Worm (Caenorhabditis elegans) whole organism, L3 larva: ENCODE measurements around the gene rpc-11.

ENCODE experiments used
- R02D3.7 ChIP-seq: fragments of 150-350 bp; optimal IDR thresholded peaks from 2 replicates; lab custom pipeline; 2014; ENCODE audit warnings: missing biosample characterization, missing genetic modification characterization
- ZK546.5 ChIP-seq: sonication (generic microtip); optimal IDR thresholded peaks from 2 replicates; lab custom pipeline; 2017; ENCODE audit warnings: missing biosample characterization, missing genetic modification characterization
- aly-2 ChIP-seq: fragments of 150-350 bp; optimal IDR thresholded peaks from 2 replicates; lab custom pipeline; 2014; ENCODE audit warnings: missing biosample characterization, missing genetic modification characterization
- ceh-16 ChIP-seq: sonication (generic microtip); optimal IDR thresholded peaks from 2 replicates; lab custom pipeline; 2017; ENCODE audit warnings: missing biosample characterization, missing genetic modification characterization
- ceh-28 ChIP-seq: fragments of 150-350 bp; optimal IDR thresholded peaks from 2 replicates; lab custom pipeline; 2014; ENCODE audit warnings: missing biosample characterization, missing genetic modification reagents, missing genetic modification characterization
- ceh-82 ChIP-seq: fragments of 150-350 bp; optimal IDR thresholded peaks from 2 replicates; lab custom pipeline; 2014; ENCODE audit warnings: missing biosample characterization, missing genetic modification characterization
- ceh-9 ChIP-seq: sonication (generic microtip); optimal IDR thresholded peaks from 2 replicates; lab custom pipeline; 2018; ENCODE audit warnings: missing biosample characterization, missing genetic modification characterization
- egl-5 ChIP-seq: fragments of 150-350 bp; optimal IDR thresholded peaks from 2 replicates; lab custom pipeline; 2017; ENCODE audit warnings: missing biosample characterization, missing genetic modification reagents, missing genetic modification characterization, inconsistent platforms
- elt-1 ChIP-seq: fragments of 150-350 bp; optimal IDR thresholded peaks from 2 replicates; lab custom pipeline; 2014; ENCODE audit warnings: missing biosample characterization, missing genetic modification characterization
- elt-2 ChIP-seq: sonication (generic microtip); optimal IDR thresholded peaks from 2 replicates; lab custom pipeline; 2016; ENCODE audit warnings: missing genetic modification reagents, mild to moderate bottlenecking, missing genetic modification characterization, missing compliant biosample characterization
- elt-3 ChIP-seq, 3 experiments: fragments of 150-350 bp in 1 of 3; sonication (generic microtip) in 2 of 3; optimal IDR thresholded peaks; 2 replicates in 2 of 3; 4 replicates in 1 of 3; lab custom pipeline; 2014 to 2017; ENCODE audit warnings: missing biosample characterization in 3 of 3, missing genetic modification characterization in 3 of 3
- eor-1 ChIP-seq, 2 experiments: fragments of 150-350 bp; optimal IDR thresholded peaks; 2 replicates each; lab custom pipeline; 2014 to 2018; ENCODE audit warnings: missing biosample characterization in 2 of 2, missing genetic modification characterization in 2 of 2
- fkh-2 ChIP-seq: fragments of 150-350 bp; optimal IDR thresholded peaks from 2 replicates; lab custom pipeline; 2014; ENCODE audit warnings: missing biosample characterization, missing genetic modification reagents, missing genetic modification characterization
- fos-1 ChIP-seq: fragments of 150-350 bp; optimal IDR thresholded peaks from 2 replicates; lab custom pipeline; 2014; ENCODE audit warnings: missing biosample characterization, missing genetic modification characterization
- jun-1 ChIP-seq: fragments of 150-350 bp; optimal IDR thresholded peaks from 2 replicates; lab custom pipeline; 2014; ENCODE audit warnings: missing biosample characterization, missing genetic modification reagents, missing genetic modification characterization
- lin-15B ChIP-seq: fragments of 150-350 bp; optimal IDR thresholded peaks from 2 replicates; lab custom pipeline; 2014; ENCODE audit warnings: missing biosample characterization, missing genetic modification characterization
- mml-1 ChIP-seq: fragments of 150-350 bp; sonication (generic microtip); optimal IDR thresholded peaks from 3 replicates; lab custom pipeline; 2014; ENCODE audit warnings: missing biosample characterization, missing genetic modification characterization
- nhr-11 ChIP-seq: fragments of 150-350 bp; optimal IDR thresholded peaks from 2 replicates; lab custom pipeline; 2014; ENCODE audit warnings: missing biosample characterization, missing genetic modification characterization
- nhr-23 ChIP-seq: fragments of 150-350 bp; optimal IDR thresholded peaks from 2 replicates; lab custom pipeline; 2014; ENCODE audit warnings: missing biosample characterization, missing genetic modification reagents, missing genetic modification characterization
- nhr-237 ChIP-seq: fragments of 150-350 bp; optimal IDR thresholded peaks from 2 replicates; lab custom pipeline; 2014; ENCODE audit warnings: missing biosample characterization, missing genetic modification characterization
- nhr-28 ChIP-seq: fragments of 150-350 bp; optimal IDR thresholded peaks from 2 replicates; lab custom pipeline; 2014; ENCODE audit warnings: missing biosample characterization, missing genetic modification characterization
- nhr-67 ChIP-seq: fragments of 150-350 bp; optimal IDR thresholded peaks from 2 replicates; lab custom pipeline; 2014; ENCODE audit warnings: missing biosample characterization, missing genetic modification characterization
- nhr-76 ChIP-seq: fragments of 150-350 bp; sonication (generic microtip); optimal IDR thresholded peaks from 5 replicates; lab custom pipeline; 2014; ENCODE audit warnings: missing biosample characterization, missing genetic modification characterization
- nhr-77 ChIP-seq: fragments of 150-350 bp; optimal IDR thresholded peaks from 2 replicates; lab custom pipeline; 2014; ENCODE audit warnings: missing biosample characterization, missing genetic modification characterization
- pha-4 ChIP-seq: fragments of 150-350 bp; optimal IDR thresholded peaks from 2 replicates; lab custom pipeline; 2014; ENCODE audit warnings: missing biosample characterization, missing genetic modification reagents, missing genetic modification characterization
- pqm-1 ChIP-seq: fragments of 150-350 bp; optimal IDR thresholded peaks from 2 replicates; lab custom pipeline; 2017; ENCODE audit warnings: missing biosample characterization, missing genetic modification characterization, inconsistent platforms
- sea-2 ChIP-seq: fragments of 150-350 bp; sonication (generic microtip); optimal IDR thresholded peaks from 4 replicates; lab custom pipeline; 2014; ENCODE audit warnings: missing biosample characterization, missing genetic modification reagents, missing genetic modification characterization
- snpc-4 ChIP-seq: fragments of 150-350 bp; optimal IDR thresholded peaks from 2 replicates; lab custom pipeline; 2014; ENCODE audit warnings: missing biosample characterization, missing genetic modification characterization
- tbx-2 ChIP-seq: sonication (generic microtip); optimal IDR thresholded peaks from 2 replicates; lab custom pipeline; 2016; ENCODE audit warnings: mild to moderate bottlenecking, missing genetic modification characterization, missing compliant biosample characterization
- unc-62 ChIP-seq: fragments of 150-350 bp; sonication (generic microtip); optimal IDR thresholded peaks from 4 replicates; lab custom pipeline; 2014; ENCODE audit warnings: missing biosample characterization, missing genetic modification reagents, missing genetic modification characterization

rpc-11 gene

DNA sequence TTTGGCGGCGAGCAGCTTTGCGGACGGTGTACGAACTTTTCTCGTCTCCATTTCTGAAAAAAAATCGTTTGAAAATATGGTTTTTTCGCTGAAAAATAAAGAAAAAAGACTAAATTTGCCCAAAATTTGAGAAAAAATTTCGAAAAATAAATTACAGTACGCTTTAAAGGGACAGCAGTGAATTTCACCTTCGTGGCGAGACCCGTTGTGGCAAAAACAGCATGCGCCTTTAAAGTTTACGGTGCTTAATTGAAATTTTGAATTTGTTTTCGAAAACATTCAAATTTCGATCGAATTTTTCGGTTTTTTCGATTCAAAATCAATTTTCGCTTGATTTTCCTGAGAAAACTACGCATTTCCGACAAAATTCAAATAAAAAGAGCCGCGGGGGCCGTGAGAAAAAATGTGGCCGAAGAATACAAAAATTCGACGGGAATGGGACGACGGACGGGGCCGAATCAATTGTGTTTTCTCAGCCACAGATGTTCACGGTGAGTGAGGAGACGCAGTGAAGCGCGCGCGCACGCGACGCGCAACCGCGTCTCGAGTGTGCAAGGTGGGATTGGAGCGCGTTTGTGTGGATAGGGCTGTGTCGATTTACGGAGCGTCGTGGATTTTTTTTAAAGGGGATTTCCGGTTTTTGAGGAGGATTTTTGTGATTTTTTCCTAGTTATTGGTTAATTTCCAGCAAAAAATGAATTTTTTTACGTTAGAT is 10.1 kb upstream of the rpc-11 start, which contains the start of gene Y77E11A.7 (continued):
- TF ChIP-seq elt-3 (tag; optimal IDR thresholded peaks at IDR 0.05; lab: Kevin White, UChicago): no peak
- TF ChIP-seq fkh-2 (tag; lab: Kevin White, UChicago): no peak
- peak; percentile 26 for TF ChIP-seq elt-1
- TF ChIP-seq pqm-1 (tag; lab: Kevin White, UChicago): peak; percentile 79
- TF ChIP-seq tbx-2 (tag; lab: Kevin White, UChicago): peak; percentile 17

DNA sequence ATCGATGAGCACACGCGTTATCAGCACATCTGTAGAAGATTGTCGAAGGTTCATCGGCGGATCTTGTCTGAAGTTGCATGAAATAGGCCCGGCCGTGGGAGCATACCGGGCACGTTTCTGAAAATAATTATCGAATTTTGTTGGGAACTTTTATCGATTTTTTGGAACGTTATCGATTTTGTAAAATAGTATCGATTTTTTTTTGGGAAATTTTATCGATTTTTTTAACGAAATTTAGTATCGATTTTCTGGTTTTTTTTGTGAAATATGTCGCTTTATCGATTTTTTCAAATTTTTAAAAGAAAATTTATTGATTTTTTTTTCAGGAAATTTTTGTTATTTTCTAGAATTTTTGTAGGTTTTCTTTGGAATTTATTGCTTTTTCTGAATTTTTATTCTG is 1.1 kb downstream of the rpc-11 start:
- TF ChIP-seq nhr-23: no peak
- peak; percentile 93 for TF ChIP-seq ceh-28 (tag; lab: Kevin White, UChicago)
- TF ChIP-seq, all 47 proteins: peak for 1

DNA sequence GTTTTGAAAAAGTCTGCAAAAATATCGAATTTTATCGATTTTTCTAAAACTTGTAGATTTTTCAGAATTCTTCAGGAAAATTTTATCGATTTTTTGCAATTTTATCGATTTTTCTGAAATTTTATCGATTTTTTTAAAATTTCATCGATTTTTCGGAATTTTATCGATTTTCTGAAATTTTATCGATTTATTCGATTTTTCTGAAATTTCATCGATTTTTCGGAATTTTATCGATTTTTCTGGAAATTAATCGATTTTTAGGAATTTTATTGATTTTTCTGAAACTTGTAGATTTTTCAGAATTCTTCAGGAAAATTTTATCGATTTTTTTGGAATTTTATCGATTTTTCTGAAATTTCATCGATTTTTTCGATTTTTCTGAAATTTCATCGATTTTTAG is 1.7 kb downstream of the rpc-11 start:
- peak; percentile 98 for TF ChIP-seq ceh-28 (tag; lab: Kevin White, UChicago)
- no peak for TF ChIP-seq nhr-67
- no peak for TF ChIP-seq tbx-2 (tag; lab: Kevin White, UChicago)
- TF ChIP-seq ceh-16 (tag; lab: Kevin White, UChicago): no peak
- no peak for TF ChIP-seq ceh-82 (tag; lab: Kevin White, UChicago)

DNA sequence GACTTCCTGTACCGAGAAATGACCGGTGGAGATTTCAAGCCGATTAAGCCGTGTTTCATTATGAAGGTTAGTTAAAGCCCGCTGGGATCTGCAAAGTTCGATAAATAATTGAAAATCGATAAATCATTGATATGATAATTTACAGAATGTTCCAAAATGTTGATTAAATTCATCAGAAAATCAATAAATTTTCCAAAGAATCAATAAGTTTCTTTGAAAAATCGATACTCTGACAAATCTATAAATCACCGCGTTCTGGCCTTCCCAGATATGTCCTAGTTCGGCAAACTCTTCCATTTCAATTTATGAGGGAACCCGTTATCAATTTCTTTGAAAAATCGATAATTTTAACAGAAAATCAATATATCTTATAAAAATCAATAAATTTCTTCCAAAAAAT is 2.3 kb downstream of the rpc-11 start:
- TF ChIP-seq mml-1 (no peak), ceh-28 (tag; lab: Kevin White, UChicago) (peak; percentile 71)

DNA sequence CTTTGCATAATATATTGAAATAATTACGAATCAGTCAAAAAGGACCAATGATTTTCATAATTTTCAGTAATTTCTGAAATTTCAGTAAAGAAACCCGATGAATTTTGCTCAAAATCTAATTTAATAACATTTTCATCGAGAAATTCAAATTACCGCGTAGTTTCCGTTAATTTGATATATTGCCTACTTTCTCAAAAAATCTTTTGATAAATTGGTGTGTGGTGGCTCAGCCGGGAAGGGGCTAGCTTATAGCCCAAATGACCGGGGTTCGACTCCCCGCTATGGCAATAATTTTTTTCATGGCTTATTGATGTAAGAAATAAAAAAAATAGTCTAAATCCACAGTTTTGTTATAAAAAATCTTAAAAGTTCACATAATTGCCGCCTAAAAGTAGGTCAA is 2.8 kb downstream of the rpc-11 start:
- no peak for TF ChIP-seq pha-4
- no peak for TF ChIP-seq nhr-28 (tag; lab: Kevin White, UChicago)
- no peak for TF ChIP-seq unc-62 (GFP tag; lab: Kevin White, UChicago)
- TF ChIP-seq egl-5: no peak
- no peak for TF ChIP-seq nhr-237 (tag; lab: Kevin White, UChicago)
- no peak for TF ChIP-seq nhr-11 (tag; lab: Kevin White, UChicago)

DNA sequence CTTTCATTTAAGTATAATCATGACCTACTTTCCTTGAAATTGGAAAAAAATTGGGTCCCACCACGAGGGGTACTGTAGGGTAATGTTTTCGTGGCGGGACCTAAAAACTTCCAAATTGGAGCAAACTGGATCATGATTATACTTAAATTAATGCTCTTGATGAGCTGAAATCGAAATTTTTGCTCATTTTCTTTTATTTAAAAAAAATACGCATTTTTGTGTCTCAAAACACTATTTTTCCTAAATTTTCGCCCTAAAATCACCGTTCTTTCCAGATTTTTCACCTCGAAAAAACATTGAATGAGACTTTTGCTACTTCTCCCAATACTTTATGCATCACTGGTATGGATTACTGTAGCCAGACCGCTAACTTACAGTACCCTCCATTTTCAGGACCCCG is 3.6 kb downstream of the rpc-11 start, which contains the start of gene spp-31:
spp-31 (plus strand) TSS at position 301 of the 400 bp plus-strand sequence.
- TF ChIP-seq ceh-9 (tag; lab: Kevin White, UChicago): no peak
- TF ChIP-seq ceh-82 (tag; lab: Kevin White, UChicago): no peak
- no peak for TF ChIP-seq pha-4
- TF ChIP-seq fos-1: no peak
- TF ChIP-seq nhr-77 (tag; lab: Kevin White, UChicago): no peak
- no peak for TF ChIP-seq nhr-76
- TF ChIP-seq eor-1 (tag; optimal IDR thresholded peaks at IDR 0.05; lab: Kevin White, UChicago): no peak
- TF ChIP-seq ZK546.5 (tag; lab: Kevin White, UChicago): no peak
- TF ChIP-seq elt-1: no peak
- no peak for TF ChIP-seq sea-2 (GFP tag; lab: Kevin White, UChicago)
- no peak for TF ChIP-seq aly-2 (tag; lab: Kevin White, UChicago)
- no peak for TF ChIP-seq egl-5
- no peak for TF ChIP-seq elt-3 (tag; optimal IDR thresholded peaks at IDR 0.05; lab: Kevin White, UChicago)
- TF ChIP-seq jun-1 (tag; lab: Kevin White, UChicago): no peak
- no peak for TF ChIP-seq snpc-4 (tag; lab: Kevin White, UChicago)
- no peak for TF ChIP-seq tbx-2 (tag; lab: Kevin White, UChicago)
- TF ChIP-seq ceh-28 (tag; lab: Kevin White, UChicago): no peak
- no peak for TF ChIP-seq R02D3.7 (tag; lab: Kevin White, UChicago)

DNA sequence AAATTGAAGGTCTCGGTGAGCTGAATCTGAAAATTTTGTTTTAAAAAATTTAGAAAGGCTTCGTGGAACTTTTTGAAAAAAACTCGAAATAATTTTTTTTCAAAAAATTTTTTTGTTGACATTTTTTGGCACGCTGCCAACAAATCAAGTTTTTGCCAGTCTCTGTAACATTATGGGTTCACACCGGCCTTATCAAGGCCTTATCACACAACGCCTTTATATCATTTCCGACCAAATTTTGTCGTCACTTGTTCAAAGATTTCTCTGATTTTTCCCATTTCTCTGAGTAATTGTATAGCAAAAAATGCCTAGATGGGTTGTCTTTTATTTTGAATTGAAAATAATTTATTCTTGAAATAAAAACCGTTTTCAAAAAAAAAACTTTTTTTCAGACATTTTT is 4.1 kb downstream of the rpc-11 start:
- TF ChIP-seq elt-2 (peak; percentile 47), lin-15B (no peak), elt-3 (tag; optimal IDR thresholded peaks at IDR 0.05; lab: Kevin White, UChicago) (peak in 1 of 3 experiments; percentile 79)
- TF ChIP-seq, all 47 proteins: peak for 2
